Worm (Caenorhabditis elegans): ENCODE results near the gene R151.2.

Gene R151.2

DNA sequence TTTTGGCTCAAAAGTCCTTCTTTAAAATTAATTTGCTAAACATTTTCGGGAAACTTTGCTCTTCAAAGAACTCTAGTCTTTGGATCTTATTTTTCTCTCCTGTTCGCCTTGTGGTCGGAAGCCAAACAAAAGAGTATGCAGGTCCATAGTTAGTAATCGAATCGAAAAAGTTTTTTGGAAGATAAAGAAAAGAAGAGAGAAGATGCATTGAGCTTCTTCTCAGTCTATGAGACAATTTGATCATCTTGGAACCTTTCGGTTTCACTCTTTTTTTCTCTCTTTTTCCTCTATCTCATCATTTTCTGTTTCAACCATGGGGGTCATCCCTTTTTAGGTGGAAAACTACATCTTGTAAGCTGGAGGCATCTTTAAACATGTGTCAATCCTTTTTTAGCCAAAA is 43.9 kb downstream of the R151.2 start:
- TF ChIP-seq lin-14 (GFP tag; optimal IDR thresholded peaks at IDR 0.05) (peak; percentile 72), nhr-19 (GFP tag; conservative IDR thresholded peaks at IDR 0.05) (no peak), sup-37 (GFP tag; optimal IDR thresholded peaks at IDR 0.05) (no peak), alr-1 (tag; optimal IDR thresholded peaks at IDR 0.05; ENCODE audit: borderline replicate concordance) (no peak), fkh-10 (GFP tag; optimal IDR thresholded peaks at IDR 0.05) (peak; percentile 78), ces-1 (GFP tag; optimal IDR thresholded peaks at IDR 0.05) (peak; percentile 82)

- no peak for TF ChIP-seq ztf-11 (tag; optimal IDR thresholded peaks at IDR 0.05)
- TF ChIP-seq fkh-10 (GFP tag; optimal IDR thresholded peaks at IDR 0.05): peak; percentile 88
- no peak for TF ChIP-seq jun-1 (tag; optimal IDR thresholded peaks at IDR 0.05)
- TF ChIP-seq pag-3 (tag; optimal IDR thresholded peaks at IDR 0.05; ENCODE audit: borderline replicate concordance, insufficient read depth): no peak
- TF ChIP-seq lsy-2 (tag; optimal IDR thresholded peaks at IDR 0.05): no peak
- TF ChIP-seq lin-14 (GFP tag; optimal IDR thresholded peaks at IDR 0.05): peak; percentile 18
- TF ChIP-seq mdl-1 (tag; optimal IDR thresholded peaks at IDR 0.05): no peak
- no peak for TF ChIP-seq sptf-1 (tag; optimal IDR thresholded peaks at IDR 0.05)
Observed at ce11 chrIII:7258931-7259330, 49.2 kb downstream of the R151.2 start, which contains the start of gene B0361.4. B0361.4 (plus strand) TSS chrIII:7258991.

DNA sequence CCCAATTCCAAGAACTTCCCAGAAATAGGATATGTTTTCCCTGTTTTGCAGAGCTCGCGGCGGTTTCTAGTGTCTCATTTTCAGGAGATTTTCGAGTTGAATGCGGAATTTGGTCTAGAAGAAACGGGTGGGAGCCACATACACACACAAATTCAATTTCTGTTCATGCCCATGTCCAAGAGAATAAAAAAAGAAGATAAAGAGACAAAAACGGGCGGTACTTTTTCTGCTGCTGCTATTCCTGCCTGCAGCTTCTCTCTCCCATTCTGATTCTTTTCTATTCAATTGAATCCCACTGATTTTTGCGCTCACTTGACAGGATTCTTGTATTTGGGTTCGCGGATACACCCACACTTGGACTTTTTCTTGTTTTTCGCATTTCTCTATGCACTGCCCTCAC is 52.8 kb downstream of the R151.2 start:
- TF ChIP-seq lin-14 (GFP tag; optimal IDR thresholded peaks at IDR 0.05) (peak; percentile 34), fkh-10 (GFP tag; optimal IDR thresholded peaks at IDR 0.05) (peak; percentile 50), nhr-28 (tag; optimal IDR thresholded peaks at IDR 0.05) (no peak)

ce11 chrIII:7263028-7263427 is 53.3 kb downstream of the R151.2 start:
- TF ChIP-seq sup-37 (GFP tag; optimal IDR thresholded peaks at IDR 0.05) (no peak), zag-1 (tag; optimal IDR thresholded peaks at IDR 0.05) (no peak), isw-1 (GFP tag; IDR thresholded peaks at IDR 0.05) (no peak), fkh-4 (tag; optimal IDR thresholded peaks at IDR 0.05; ENCODE audit: borderline replicate concordance) (no peak)

Measured in whole organism, L1 larva.